Fruit fly (Drosophila melanogaster) whole organism, prepupa: Measurements from ENCODE around the gene Pax.

Experiments used
- CG10631 ChIP-seq: fragments of 200-800 bp; sonication (Bioruptor generic); optimal IDR thresholded peaks from 2 replicates; lab custom pipeline; 2016; ENCODE audit warnings: missing biosample characterization, missing genetic modification characterization
- CG11762 ChIP-seq: fragments of 200-800 bp; sonication (Bioruptor generic); optimal IDR thresholded peaks from 3 replicates; lab custom pipeline; 2016; ENCODE audit warnings: missing biosample characterization, missing genetic modification characterization; ENCODE audit not compliant: insufficient read depth
- CG6276 ChIP-seq: fragments of 200-800 bp; sonication (Bioruptor generic); optimal IDR thresholded peaks from 2 replicates; lab custom pipeline; 2017; ENCODE audit warnings: missing biosample characterization, mild to moderate bottlenecking, missing genetic modification characterization
- Ets21C ChIP-seq: fragments of 200-800 bp; sonication (Bioruptor generic); optimal IDR thresholded peaks from 3 replicates; lab custom pipeline; 2016; ENCODE audit warnings: missing biosample characterization, missing genetic modification characterization
- Ets96B ChIP-seq: fragments of 200-800 bp; optimal IDR thresholded peaks from 2 replicates; lab custom pipeline; 2019; ENCODE audit warnings: missing biosample characterization, mild to moderate bottlenecking, missing genetic modification characterization, moderate library complexity
- Hr4 ChIP-seq: fragments of 200-800 bp; sonication (Bioruptor generic); optimal IDR thresholded peaks from 3 replicates; lab custom pipeline; 2016; ENCODE audit warnings: missing biosample characterization, missing genetic modification characterization
- dac ChIP-seq: fragments of 200-800 bp; sonication (Bioruptor generic); optimal IDR thresholded peaks from 2 replicates; lab custom pipeline; 2017; ENCODE audit warnings: missing biosample characterization, mild to moderate bottlenecking, missing genetic modification characterization
- dsx ChIP-seq: fragments of 200-800 bp; optimal IDR thresholded peaks from 3 replicates; lab custom pipeline; 2019; ENCODE audit warnings: missing biosample characterization, mild to moderate bottlenecking, missing genetic modification characterization, moderate library complexity; ENCODE audit not compliant: poor library complexity, severe bottlenecking
- ss ChIP-seq, 2 experiments: fragments of 200-800 bp; sonication (Bioruptor generic); optimal IDR thresholded peaks; 2 replicates in 1 of 2; 3 replicates in 1 of 2; lab custom pipeline; 2017 to 2018; ENCODE audit warnings: mild to moderate bottlenecking in 2 of 2, missing biosample characterization in 2 of 2, missing genetic modification characterization in 2 of 2, moderate library complexity in 1 of 2

- TF ChIP-seq dac (peak; percentile 32), Ets96B (no peak), Hr4 (GFP tag; lab: Kevin White, UChicago) (peak; percentile 80), CG10631 (GFP tag; lab: Kevin White, UChicago) (peak; percentile 33), Ets21C (GFP tag; lab: Kevin White, UChicago) (no peak), ss (GFP tag; optimal IDR thresholded peaks at IDR 0.05; lab: Kevin White, UChicago) (no peak), dsx (GFP tag; lab: Kevin White, UChicago) (no peak), CG6276 (GFP tag; lab: Kevin White, UChicago) (peak; percentile 61), CG11762 (GFP tag; lab: Kevin White, UChicago) (peak; percentile 35)
Measured at dm6 chr2L:19416602-19417497, 9.5 kb downstream of the Pax start, which contains the start of gene Lectin-galC1.
